Fruit fly (Drosophila melanogaster): ENCODE data around the gene CG11586.

CG11586 gene

dm6 chr3L:4233603-4234277 is 28.5 kb downstream of the CG11586 start:
- TF ChIP-seq psq (optimal IDR thresholded peaks at IDR 0.05), result no peak
- no peak for TF ChIP-seq Sin3A (optimal IDR thresholded peaks at IDR 0.05)
- TF ChIP-seq insv (optimal IDR thresholded peaks at IDR 0.05), result no peak
- no peak for TF ChIP-seq ttk (optimal IDR thresholded peaks at IDR 0.05)

DNA sequence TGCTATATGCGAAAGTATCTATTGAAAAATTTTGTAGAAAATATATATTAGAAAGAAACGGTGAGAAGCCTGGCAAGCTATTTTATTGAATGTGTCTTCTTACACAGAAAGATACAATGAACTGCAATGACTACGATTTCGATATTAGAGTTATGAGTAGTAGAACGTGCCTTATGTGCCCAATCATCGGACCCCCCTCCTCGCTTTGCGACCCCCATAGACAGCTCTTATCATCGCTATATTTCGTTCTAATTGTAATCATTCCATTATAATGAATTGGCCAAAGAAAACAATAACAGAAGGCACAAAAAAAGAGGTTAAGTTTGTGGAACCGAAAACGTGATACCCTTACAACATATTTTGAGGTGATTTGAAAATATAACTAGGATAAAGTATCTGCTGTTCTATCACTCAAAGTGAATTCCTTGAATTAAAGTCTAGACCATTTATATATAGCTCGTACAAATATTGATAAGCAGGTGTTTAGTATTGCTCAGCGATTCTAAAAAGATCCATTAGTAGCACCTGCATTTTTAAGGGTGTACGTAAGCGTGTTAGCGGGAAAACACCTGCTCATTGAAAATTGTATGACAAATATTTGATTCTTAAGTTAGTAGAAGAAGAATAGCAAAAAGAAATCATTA is 29.4 kb downstream of the CG11586 start:
- no peak for TF ChIP-seq ttk (optimal IDR thresholded peaks at IDR 0.05)

dm6 chr3L:4232227-4232626 is 30.0 kb downstream of the CG11586 start:
- TF ChIP-seq ttk (optimal IDR thresholded peaks at IDR 0.05) (no peak), psq (optimal IDR thresholded peaks at IDR 0.05) (no peak), Sin3A (optimal IDR thresholded peaks at IDR 0.05) (no peak), Myc (optimal IDR thresholded peaks at IDR 0.05) (no peak), insv (optimal IDR thresholded peaks at IDR 0.05) (no peak), h (optimal IDR thresholded peaks at IDR 0.05) (no peak)

- TF ChIP-seq psq (optimal IDR thresholded peaks at IDR 0.05) (no peak), ttk (optimal IDR thresholded peaks at IDR 0.05) (no peak), Myc (optimal IDR thresholded peaks at IDR 0.05) (no peak), Sin3A (optimal IDR thresholded peaks at IDR 0.05) (no peak), h (optimal IDR thresholded peaks at IDR 0.05) (no peak), insv (optimal IDR thresholded peaks at IDR 0.05) (no peak)
These were observed 30.8 kb downstream of the CG11586 start for dm6 chr3L:4231401-4232014.

- no peak for TF ChIP-seq h (optimal IDR thresholded peaks at IDR 0.05)
These were observed 31.8 kb downstream of the CG11586 start for dm6 chr3L:4230357-4230901.

DNA sequence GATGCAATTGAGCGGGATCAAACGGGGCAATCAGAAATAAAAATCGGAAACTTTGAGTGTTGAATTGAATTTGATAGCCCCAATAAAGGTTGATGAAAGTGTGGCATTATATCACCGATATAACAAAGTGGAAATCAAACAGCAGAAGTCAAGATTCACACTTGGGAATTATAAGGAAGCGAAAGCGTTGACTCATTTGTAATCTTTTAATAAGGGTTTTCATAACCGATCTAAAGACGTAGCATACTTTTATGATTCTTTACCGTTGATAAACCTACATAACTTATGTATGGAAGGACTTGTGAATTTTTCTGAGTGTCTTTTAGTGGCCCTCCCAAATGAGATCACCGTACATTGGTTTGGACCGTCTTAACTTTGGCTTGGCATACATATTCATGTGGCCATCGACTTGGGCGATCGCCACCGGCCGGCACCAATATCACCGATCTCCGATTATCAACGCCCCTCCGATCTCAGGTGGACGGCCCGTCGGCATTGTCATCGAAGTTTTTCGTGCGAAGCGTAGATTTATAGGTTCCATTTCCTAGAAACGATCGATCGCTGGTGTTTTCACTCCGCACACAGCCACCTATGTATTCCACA is 32.8 kb downstream of the CG11586 start:
- TF ChIP-seq insv (optimal IDR thresholded peaks at IDR 0.05) (no peak), h (optimal IDR thresholded peaks at IDR 0.05) (no peak), psq (optimal IDR thresholded peaks at IDR 0.05) (no peak), ttk (optimal IDR thresholded peaks at IDR 0.05) (no peak)

dm6 chr3L:4228187-4228836 is 34.0 kb downstream of the CG11586 start:
- TF ChIP-seq insv (optimal IDR thresholded peaks at IDR 0.05) (no peak), h (optimal IDR thresholded peaks at IDR 0.05) (no peak), psq (optimal IDR thresholded peaks at IDR 0.05) (no peak), Sin3A (optimal IDR thresholded peaks at IDR 0.05) (no peak), Myc (optimal IDR thresholded peaks at IDR 0.05) (no peak), ttk (optimal IDR thresholded peaks at IDR 0.05) (no peak)

- TF ChIP-seq ttk (optimal IDR thresholded peaks at IDR 0.05) (no peak), h (optimal IDR thresholded peaks at IDR 0.05) (no peak), Sin3A (optimal IDR thresholded peaks at IDR 0.05) (no peak), Myc (optimal IDR thresholded peaks at IDR 0.05) (no peak), insv (optimal IDR thresholded peaks at IDR 0.05) (no peak), psq (optimal IDR thresholded peaks at IDR 0.05) (no peak)
These were observed 35.1 kb downstream of the CG11586 start, which contains the start of gene CG46460 for dm6 chr3L:4227164-4227563. CG46460 (minus strand) TSS chr3L:4227302.

DNA sequence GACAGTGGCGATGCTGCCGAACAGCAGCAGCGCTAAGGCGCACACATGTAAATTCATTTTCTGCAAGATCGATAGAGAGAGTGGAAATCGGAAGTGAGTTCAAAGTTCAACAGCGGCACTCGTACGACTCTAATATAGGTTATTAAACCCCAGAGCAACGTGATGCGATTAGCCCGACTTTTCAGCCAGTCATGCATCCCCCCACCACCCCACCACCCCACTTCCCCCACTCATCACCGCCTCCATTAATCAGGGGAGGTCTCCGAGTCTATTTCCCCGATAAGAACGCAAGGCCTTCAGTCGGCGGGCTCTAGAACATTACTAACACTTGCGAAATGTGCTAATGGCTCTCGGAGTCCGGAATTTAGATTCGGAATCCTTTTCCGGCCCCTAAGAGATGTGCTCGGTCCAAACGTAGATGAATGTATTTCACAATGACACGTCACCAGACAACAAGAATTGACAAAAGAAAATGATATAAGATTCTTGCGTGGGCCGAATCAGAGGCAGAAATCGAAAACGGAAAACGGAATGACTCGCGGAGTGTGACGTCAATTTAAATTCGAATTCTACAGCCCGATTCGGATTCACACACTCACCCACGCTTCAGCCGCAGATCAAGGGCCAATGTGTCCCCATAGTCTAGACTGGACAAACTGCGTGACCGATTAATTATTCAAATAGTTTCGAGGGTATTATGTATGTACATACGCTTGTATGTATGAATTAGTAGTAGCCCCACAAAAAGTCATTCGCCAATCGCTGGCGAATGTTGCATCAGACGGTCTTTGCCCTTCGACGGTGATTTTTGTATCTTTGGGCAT is 36.4 kb downstream of the CG11586 start:
- TF ChIP-seq Sin3A (optimal IDR thresholded peaks at IDR 0.05), result no peak
- TF ChIP-seq psq (optimal IDR thresholded peaks at IDR 0.05), result no peak
- no peak for TF ChIP-seq h (optimal IDR thresholded peaks at IDR 0.05)
- TF ChIP-seq Myc (optimal IDR thresholded peaks at IDR 0.05), result no peak
- TF ChIP-seq ttk (optimal IDR thresholded peaks at IDR 0.05), result no peak
- TF ChIP-seq insv (optimal IDR thresholded peaks at IDR 0.05), result no peak

DNA sequence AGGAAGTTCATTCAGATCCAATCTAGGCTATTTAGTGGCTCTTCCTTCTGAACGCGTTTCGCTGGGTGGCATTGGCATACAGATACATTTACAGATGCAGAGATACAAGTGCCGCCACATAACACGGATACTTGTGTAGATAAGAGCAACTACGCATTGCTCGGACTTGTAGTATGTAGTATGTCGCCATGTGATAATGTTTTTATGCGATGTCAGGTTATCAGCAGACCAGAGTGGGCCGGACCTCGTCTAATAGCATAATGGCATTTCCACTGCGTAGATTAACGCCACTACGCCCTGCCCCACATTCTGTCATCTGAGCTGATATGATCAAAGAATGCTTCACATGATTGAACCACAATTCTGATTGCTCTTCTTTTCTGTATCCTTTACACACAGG is 40.5 kb downstream of the CG11586 start:
- no peak for TF ChIP-seq h (optimal IDR thresholded peaks at IDR 0.05)
- TF ChIP-seq Myc (optimal IDR thresholded peaks at IDR 0.05), result no peak
- TF ChIP-seq insv (optimal IDR thresholded peaks at IDR 0.05), result no peak
- no peak for TF ChIP-seq psq (optimal IDR thresholded peaks at IDR 0.05)
- no peak for TF ChIP-seq Sin3A (optimal IDR thresholded peaks at IDR 0.05)

DNA sequence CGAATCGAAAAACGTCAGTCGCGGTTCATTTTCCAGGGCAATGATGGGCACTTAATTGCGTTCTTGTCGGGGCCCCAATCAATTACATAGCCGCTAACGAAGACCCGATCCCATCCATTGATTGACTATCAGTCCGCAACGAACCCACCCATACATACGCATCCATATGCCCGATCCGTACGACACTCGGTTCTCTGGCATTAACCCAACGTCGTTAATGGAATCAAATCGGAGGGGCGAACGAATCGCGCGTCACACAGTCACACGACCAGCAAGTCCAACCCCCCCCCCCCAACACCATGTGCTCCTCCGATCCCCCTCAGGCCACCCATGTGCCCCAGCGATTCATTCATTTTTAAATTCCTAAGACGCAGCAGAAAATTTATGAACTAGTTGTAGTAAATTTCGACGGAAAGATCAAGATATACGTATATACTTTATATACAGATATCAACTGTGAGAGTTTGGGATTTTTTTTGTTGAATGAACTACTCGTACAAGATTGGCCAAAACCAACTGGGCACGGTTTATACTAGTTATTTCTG is 41.0 kb downstream of the CG11586 start:
- no peak for TF ChIP-seq h (optimal IDR thresholded peaks at IDR 0.05)
- TF ChIP-seq Sin3A (optimal IDR thresholded peaks at IDR 0.05), result no peak
- TF ChIP-seq ttk (optimal IDR thresholded peaks at IDR 0.05), result no peak
- no peak for TF ChIP-seq Myc (optimal IDR thresholded peaks at IDR 0.05)
- no peak for TF ChIP-seq insv (optimal IDR thresholded peaks at IDR 0.05)
- TF ChIP-seq psq (optimal IDR thresholded peaks at IDR 0.05), result no peak
